Fruit fly (Drosophila melanogaster) whole organism, embryonic: Measurements from ENCODE around the gene sau.
A peak's percentile ranks its signal among the peaks of the same experiment; 100 is the strongest.

Source experiments
- Aef1 ChIP-seq: fragments of 200-800 bp; sonication (Bioruptor generic); IDR thresholded peaks from 3 replicates; pipeline ENCODE4 v1.3.6; 2022; ENCODE audit warnings: missing biosample characterization, missing genetic modification characterization
- B-H2 ChIP-seq: fragments of 200-800 bp; sonication (Bioruptor generic); optimal IDR thresholded peaks from 2 replicates; lab custom pipeline; 2018; ENCODE audit warnings: missing biosample characterization, mild to moderate bottlenecking, missing genetic modification characterization
- BEAF-32 ChIP-seq: fragments of 200-800 bp; sonication (Bioruptor generic); optimal IDR thresholded peaks from 3 replicates; lab custom pipeline; 2017; ENCODE audit warnings: missing biosample characterization, missing genetic modification characterization, mild to moderate bottlenecking, moderate library complexity, missing genetic modification reagents
- Bgb ChIP-seq: fragments of 200-800 bp; sonication (Bioruptor generic); IDR thresholded peaks from 2 replicates; pipeline ENCODE4 v1.3.6; 2022; ENCODE audit warnings: missing biosample characterization, missing genetic modification characterization; ENCODE audit not compliant: partially characterized antibody
- CG10147 ChIP-seq: fragments of 200-800 bp; sonication (Bioruptor generic); optimal IDR thresholded peaks from 2 replicates; lab custom pipeline; 2019; ENCODE audit warnings: missing biosample characterization, mild to moderate bottlenecking, missing genetic modification characterization, moderate library complexity
- CG11247 ChIP-seq: fragments of 200-800 bp; sonication (Bioruptor generic); IDR thresholded peaks from 2 replicates; pipeline ENCODE4 v1.3.6; 2022; ENCODE audit warnings: missing biosample characterization, missing genetic modification characterization
- CG11560 ChIP-seq: fragments of 200-800 bp; sonication (Bioruptor generic); IDR thresholded peaks from 3 replicates; pipeline ENCODE4 v1.3.6; 2022; ENCODE audit warnings: missing biosample characterization, missing genetic modification characterization
- CG11723 ChIP-seq: fragments of 200-800 bp; sonication (Bioruptor generic); optimal IDR thresholded peaks from 2 replicates; lab custom pipeline; 2017; ENCODE audit warnings: missing biosample characterization, mild to moderate bottlenecking, missing genetic modification characterization
- CG12391 ChIP-seq: fragments of 200-800 bp; sonication (Bioruptor generic); optimal IDR thresholded peaks from 3 replicates; lab custom pipeline; 2018; ENCODE audit warnings: missing biosample characterization, mild to moderate bottlenecking, missing genetic modification characterization, moderate library complexity
- CG14050 ChIP-seq: fragments of 200-800 bp; sonication (Bioruptor generic); IDR thresholded peaks from 3 replicates; pipeline ENCODE4 v1.3.6; 2022; ENCODE audit warnings: missing biosample characterization, missing genetic modification characterization
- CG14860 ChIP-seq: fragments of 200-800 bp; sonication (Bioruptor generic); IDR thresholded peaks from 3 replicates; pipeline ENCODE4 v1.3.6; 2022; ENCODE audit warnings: missing biosample characterization, missing genetic modification characterization; ENCODE audit not compliant: partially characterized antibody
- CG1529 ChIP-seq: fragments of 200-800 bp; sonication (Bioruptor generic); optimal IDR thresholded peaks from 3 replicates; lab custom pipeline; 2018; ENCODE audit warnings: missing biosample characterization, missing genetic modification characterization
- CG17829 ChIP-seq: fragments of 200-800 bp; optimal IDR thresholded peaks from 2 replicates; lab custom pipeline; 2019; ENCODE audit warnings: missing biosample characterization, mild to moderate bottlenecking, missing genetic modification characterization, moderate library complexity
- CG2120 ChIP-seq: fragments of 200-800 bp; sonication (Bioruptor generic); optimal IDR thresholded peaks from 3 replicates; lab custom pipeline; 2016; ENCODE audit warnings: missing biosample characterization, missing genetic modification characterization
- CG31388 ChIP-seq: fragments of 200-800 bp; sonication (Bioruptor generic); optimal IDR thresholded peaks from 2 replicates; lab custom pipeline; 2016; ENCODE audit warnings: missing biosample characterization, missing genetic modification characterization
- CG33213 ChIP-seq: fragments of 200-800 bp; sonication (Bioruptor generic); optimal IDR thresholded peaks from 3 replicates; lab custom pipeline; 2016; ENCODE audit warnings: missing biosample characterization, missing genetic modification characterization
- CG4730 ChIP-seq: fragments of 200-800 bp; sonication (Bioruptor generic); IDR thresholded peaks from 2 replicates; pipeline ENCODE4 v1.3.6; 2022; ENCODE audit warnings: missing biosample characterization, missing genetic modification characterization
- CG9215 ChIP-seq: fragments of 200-800 bp; sonication (Bioruptor generic); IDR thresholded peaks from 2 replicates; pipeline ENCODE4 v1.3.6; 2022; ENCODE audit warnings: missing biosample characterization, missing genetic modification characterization
- Chrac-16 ChIP-seq: fragments of 200-800 bp; sonication (Bioruptor generic); optimal IDR thresholded peaks from 3 replicates; lab custom pipeline; 2016; ENCODE audit warnings: missing biosample characterization, missing genetic modification characterization
- CrebB ChIP-seq: fragments of 200-800 bp; sonication (Bioruptor generic); optimal IDR thresholded peaks from 3 replicates; lab custom pipeline; 2018; ENCODE audit warnings: missing biosample characterization, mild to moderate bottlenecking, missing genetic modification characterization
- Dad ChIP-seq: fragments of 200-800 bp; sonication (Bioruptor generic); optimal IDR thresholded peaks from 3 replicates; lab custom pipeline; 2016; ENCODE audit warnings: missing biosample characterization, missing genetic modification characterization
- Doc2 ChIP-seq: fragments of 200-800 bp; sonication (Bioruptor generic); IDR thresholded peaks from 2 replicates; pipeline ENCODE4 v1.3.6; 2022; ENCODE audit warnings: missing biosample characterization, missing genetic modification characterization
- Ets97D ChIP-seq: fragments of 200-800 bp; sonication (Bioruptor generic); optimal IDR thresholded peaks from 3 replicates; lab custom pipeline; 2016; ENCODE audit warnings: missing biosample characterization, missing genetic modification characterization
- HLH54F ChIP-seq: fragments of 200-800 bp; sonication (Bioruptor generic); optimal IDR thresholded peaks from 3 replicates; lab custom pipeline; 2016; ENCODE audit warnings: missing biosample characterization, missing genetic modification characterization
- Myb ChIP-seq: fragments of 200-800 bp; sonication (Bioruptor generic); optimal IDR thresholded peaks from 2 replicates; lab custom pipeline; 2016; ENCODE audit warnings: missing biosample characterization, missing genetic modification characterization
- Nf-YB ChIP-seq: fragments of 200-800 bp; sonication (Bioruptor generic); optimal IDR thresholded peaks from 3 replicates; lab custom pipeline; 2019; ENCODE audit warnings: missing biosample characterization, mild to moderate bottlenecking, missing genetic modification characterization, moderate library complexity
- Pdp1 ChIP-seq, 2 experiments: fragments of 200-800 bp; sonication (Bioruptor generic); optimal IDR thresholded peaks; 3 replicates each; lab custom pipeline; 2016; ENCODE audit warnings: missing biosample characterization in 2 of 2, missing genetic modification characterization in 2 of 2, mild to moderate bottlenecking in 1 of 2, moderate library complexity in 1 of 2
- Rx ChIP-seq: fragments of 200-800 bp; sonication (Bioruptor generic); IDR thresholded peaks from 2 replicates; pipeline ENCODE4 v1.3.6; 2022; ENCODE audit warnings: missing biosample characterization, missing genetic modification characterization
- croc ChIP-seq: fragments of 200-800 bp; sonication (Bioruptor generic); conservative IDR thresholded peaks from 3 replicates; pipeline ENCODE4 v1.3.6; 2022; ENCODE audit warnings: missing biosample characterization, missing genetic modification characterization
- crp ChIP-seq, 2 experiments: fragments of 200-800 bp; sonication (Bioruptor generic); optimal IDR thresholded peaks; 2 replicates in 1 of 2; 3 replicates in 1 of 2; lab custom pipeline; 2017; ENCODE audit warnings: missing biosample characterization in 2 of 2, missing genetic modification characterization in 2 of 2, mild to moderate bottlenecking in 1 of 2, moderate library complexity in 1 of 2
- dati ChIP-seq: fragments of 200-800 bp; sonication (Bioruptor generic); IDR thresholded peaks from 2 replicates; pipeline ENCODE4 v1.3.6; 2022; ENCODE audit warnings: missing biosample characterization, missing genetic modification characterization
- dm ChIP-seq: fragments of 200-800 bp; sonication (Bioruptor generic); optimal IDR thresholded peaks from 3 replicates; lab custom pipeline; 2016; ENCODE audit warnings: missing biosample characterization, missing genetic modification characterization
- dysf ChIP-seq: fragments of 200-800 bp; sonication (Bioruptor generic); IDR thresholded peaks from 3 replicates; pipeline ENCODE4 v1.3.6; 2022; ENCODE audit warnings: missing biosample characterization, missing genetic modification characterization
- ftz-f1 ChIP-seq: fragments of 200-800 bp; sonication (Bioruptor generic); optimal IDR thresholded peaks from 2 replicates; lab custom pipeline; 2016; ENCODE audit warnings: missing biosample characterization, missing genetic modification characterization
- grn ChIP-seq: fragments of 200-800 bp; sonication (Bioruptor generic); optimal IDR thresholded peaks from 3 replicates; lab custom pipeline; 2017; ENCODE audit warnings: missing biosample characterization, missing genetic modification characterization
- inv ChIP-seq: fragments of 200-800 bp; sonication (Bioruptor generic); IDR thresholded peaks from 2 replicates; pipeline ENCODE4 v1.3.6; 2022; ENCODE audit warnings: missing biosample characterization, missing genetic modification characterization; ENCODE audit not compliant: partially characterized antibody
- nau ChIP-seq: fragments of 200-800 bp; sonication (Bioruptor generic); optimal IDR thresholded peaks from 3 replicates; lab custom pipeline; 2017; ENCODE audit warnings: missing biosample characterization, mild to moderate bottlenecking, missing genetic modification characterization, missing genetic modification reagents
- nerfin-2 ChIP-seq: fragments of 200-800 bp; sonication (Bioruptor generic); IDR thresholded peaks from 2 replicates; pipeline ENCODE4 v1.3.6; 2022; ENCODE audit warnings: missing biosample characterization, missing genetic modification characterization; ENCODE audit not compliant: partially characterized antibody
- nom ChIP-seq: fragments of 200-800 bp; sonication (Bioruptor generic); optimal IDR thresholded peaks from 2 replicates; lab custom pipeline; 2017; ENCODE audit warnings: missing biosample characterization, missing genetic modification characterization, mild to moderate bottlenecking, moderate library complexity, missing genetic modification reagents
- phol ChIP-seq: fragments of 200-800 bp; sonication (Bioruptor generic); optimal IDR thresholded peaks from 3 replicates; lab custom pipeline; 2018; ENCODE audit warnings: missing biosample characterization, mild to moderate bottlenecking, missing genetic modification characterization, moderate library complexity
- pros ChIP-seq: fragments of 200-800 bp; sonication (Bioruptor generic); optimal IDR thresholded peaks from 3 replicates; lab custom pipeline; 2019; ENCODE audit warnings: missing biosample characterization, mild to moderate bottlenecking, missing genetic modification characterization, moderate library complexity
- pzg ChIP-seq: fragments of 200-800 bp; sonication (Bioruptor generic); optimal IDR thresholded peaks from 3 replicates; lab custom pipeline; 2018; ENCODE audit warnings: missing biosample characterization, mild to moderate bottlenecking, missing genetic modification characterization, moderate library complexity
- ro ChIP-seq: fragments of 200-800 bp; sonication (Bioruptor generic); IDR thresholded peaks from 2 replicates; pipeline ENCODE4 v1.3.6; 2022; ENCODE audit warnings: missing biosample characterization, missing genetic modification characterization
- salm ChIP-seq: fragments of 200-800 bp; sonication (Bioruptor generic); optimal IDR thresholded peaks from 2 replicates; lab custom pipeline; 2018; ENCODE audit warnings: missing biosample characterization, mild to moderate bottlenecking, missing genetic modification characterization
- sc ChIP-seq, 3 experiments: fragments of >200 bp in 2 of 3; fragments of 200-800 bp in 1 of 3; sonication (Bioruptor generic) in 1 of 3; optimal IDR thresholded peaks; 2 replicates in 2 of 3; 3 replicates in 1 of 3; lab custom pipeline; 2017; ENCODE audit warnings: mild to moderate bottlenecking in 1 of 3, missing biosample characterization in 1 of 3, missing genetic modification characterization in 1 of 3, missing genetic modification reagents in 1 of 3
- sd ChIP-seq: fragments of 200-800 bp; sonication (Bioruptor generic); optimal IDR thresholded peaks from 3 replicates; lab custom pipeline; 2018; ENCODE audit warnings: missing biosample characterization, mild to moderate bottlenecking, missing genetic modification characterization, moderate library complexity
- ssp ChIP-seq: fragments of 200-800 bp; sonication (Bioruptor generic); IDR thresholded peaks from 2 replicates; pipeline ENCODE4 v1.3.6; 2022; ENCODE audit warnings: missing biosample characterization, missing genetic modification characterization
- trh ChIP-seq: fragments of 200-800 bp; sonication (Bioruptor generic); optimal IDR thresholded peaks from 2 replicates; lab custom pipeline; 2016; ENCODE audit warnings: missing biosample characterization, missing genetic modification characterization
- ttk ChIP-seq: fragments of 200-800 bp; sonication (Bioruptor generic); IDR thresholded peaks from 2 replicates; pipeline ENCODE4 v2.1.2; 2022; ENCODE audit warnings: missing biosample characterization, missing genetic modification characterization
- wek ChIP-seq: fragments of 200-800 bp; sonication (Bioruptor generic); optimal IDR thresholded peaks from 3 replicates; lab custom pipeline; 2018; ENCODE audit warnings: missing biosample characterization, mild to moderate bottlenecking, missing genetic modification characterization, moderate library complexity
- z ChIP-seq: fragments of 200-800 bp; sonication (Bioruptor generic); IDR thresholded peaks from 3 replicates; pipeline ENCODE4 v1.3.6; 2022; ENCODE audit warnings: missing biosample characterization, missing genetic modification characterization

sau gene

DNA sequence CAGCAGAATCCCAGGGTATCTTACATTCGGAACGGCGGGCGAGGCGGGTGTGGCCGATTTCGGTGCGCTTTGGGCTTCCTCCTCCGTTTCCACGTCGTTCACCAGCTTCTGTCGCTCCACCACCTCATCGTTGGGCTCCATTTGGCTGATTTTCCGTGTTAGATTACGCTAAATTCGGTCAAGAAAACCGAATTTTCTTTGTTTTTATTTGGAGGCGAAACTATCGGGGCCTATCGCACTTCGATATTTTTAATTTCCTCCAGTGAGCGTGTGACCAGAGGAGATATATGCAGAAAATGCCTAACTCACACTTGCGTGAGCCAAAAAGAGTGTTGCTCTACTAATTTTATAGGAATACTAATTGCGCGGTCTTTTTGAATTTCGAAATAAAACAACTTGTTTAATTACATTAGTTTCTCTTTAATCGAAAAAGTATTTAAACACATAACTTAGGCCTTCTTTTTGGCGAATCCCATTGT is 34.0 kb upstream of the sau start, which contains the start of gene CG10874 (continued):
- TF ChIP-seq ssp (GFP tag; lab: Robert Waterston, UW) (no peak), dysf (GFP tag; lab: Robert Waterston, UW) (no peak), dm (GFP tag; lab: Kevin White, UChicago) (no peak), inv (GFP tag; lab: Robert Waterston, UW) (no peak), CG10147 (no peak), dati (GFP tag; lab: Robert Waterston, UW) (no peak), phol (peak; percentile 51), salm (tag; lab: Kevin White, UChicago) (no peak), sd (tag; lab: Kevin White, UChicago) (no peak), pzg (peak; percentile 98), CG11560 (no peak), Ets97D (GFP tag; lab: Kevin White, UChicago) (peak; percentile 78), Chrac-16 (GFP tag; lab: Kevin White, UChicago) (no peak), CG12391 (peak; percentile 10), trh (GFP tag; lab: Kevin White, UChicago) (no peak), HLH54F (GFP tag; lab: Kevin White, UChicago) (no peak), wek (GFP tag; lab: Kevin White, UChicago) (no peak), CG2120 (GFP tag; lab: Kevin White, UChicago) (no peak), Myb (peak; percentile 88), CG11247 (GFP tag; lab: Robert Waterston, UW) (no peak), CG14050 (GFP tag; lab: Robert Waterston, UW) (no peak), Pdp1 (GFP tag; optimal IDR thresholded peaks at IDR 0.05; lab: Kevin White, UChicago) (no peak), Aef1 (GFP tag; lab: Robert Waterston, UW) (no peak), ftz-f1 (GFP tag; lab: Kevin White, UChicago) (no peak), CG14860 (no peak), CG11723 (GFP tag; lab: Kevin White, UChicago) (no peak), nau (GFP tag; lab: Kevin White, UChicago) (no peak), nerfin-2 (no peak), pros (GFP tag; lab: Kevin White, UChicago) (no peak), grn (GFP tag; lab: Kevin White, UChicago) (no peak), CG1529 (GFP tag; lab: Kevin White, UChicago) (no peak), CG33213 (GFP tag; lab: Kevin White, UChicago) (peak; percentile 65), CG9215 (GFP tag; lab: Robert Waterston, UW) (no peak), CrebB (tag; lab: Kevin White, UChicago) (peak; percentile 14), CG17829 (tag; lab: Kevin White, UChicago) (peak; percentile 36), nom (peak; percentile 6), CG31388 (GFP tag; lab: Kevin White, UChicago) (no peak), CG4730 (no peak), BEAF-32 (GFP tag; lab: Kevin White, UChicago) (peak; percentile 67), Doc2 (GFP tag; lab: Robert Waterston, UW) (no peak), Nf-YB (GFP tag; lab: Kevin White, UChicago) (peak; percentile 6), Rx (GFP tag; lab: Robert Waterston, UW) (no peak), ro (GFP tag; lab: Robert Waterston, UW) (no peak), croc (no peak), crp (GFP tag; optimal IDR thresholded peaks at IDR 0.05; lab: Kevin White, UChicago) (no peak), Dad (GFP tag; lab: Kevin White, UChicago) (no peak), B-H2 (GFP tag; lab: Kevin White, UChicago) (peak; percentile 61), Bgb (GFP tag; lab: Robert Waterston, UW) (no peak), ttk (no peak), sc (optimal IDR thresholded peaks at IDR 0.05; lab: Kevin White, UChicago) (no peak), sc (GFP tag; optimal IDR thresholded peaks at IDR 0.05; lab: Kevin White, UChicago) (no peak), z (GFP tag; lab: Robert Waterston, UW) (no peak)
